Fruit fly (Drosophila melanogaster) whole organism, embryonic: ENCODE data around the gene tsl.

Experiments used
- Bteb2 ChIP-seq: fragments of 200-800 bp; sonication (Bioruptor generic); optimal IDR thresholded peaks from 2 replicates; lab custom pipeline; 2016; ENCODE audit warnings: missing biosample characterization, missing genetic modification characterization
- CG18599 ChIP-seq: fragments of 200-800 bp; sonication (Bioruptor generic); optimal IDR thresholded peaks from 3 replicates; lab custom pipeline; 2017; ENCODE audit warnings: missing biosample characterization, missing genetic modification characterization, mild to moderate bottlenecking, moderate library complexity, missing genetic modification reagents
- CG31388 ChIP-seq: fragments of 200-800 bp; sonication (Bioruptor generic); optimal IDR thresholded peaks from 2 replicates; lab custom pipeline; 2016; ENCODE audit warnings: missing biosample characterization, missing genetic modification characterization
- CG3281 ChIP-seq: fragments of 200-800 bp; sonication (Bioruptor generic); optimal IDR thresholded peaks from 3 replicates; lab custom pipeline; 2017; ENCODE audit warnings: missing biosample characterization, mild to moderate bottlenecking, missing genetic modification characterization
- CG9817 ChIP-seq: fragments of 200-800 bp; sonication (Bioruptor generic); optimal IDR thresholded peaks from 2 replicates; lab custom pipeline; 2018; ENCODE audit warnings: missing biosample characterization, mild to moderate bottlenecking, missing genetic modification characterization, moderate library complexity
- chm ChIP-seq: fragments of 200-800 bp; sonication (Bioruptor generic); IDR thresholded peaks from 2 replicates; pipeline ENCODE4 v1.3.6; 2022; ENCODE audit warnings: missing biosample characterization, missing genetic modification characterization

dm6 chr3R:21736749-21737148 lies 45.6 kb downstream of the tsl start, which contains the start of gene CG42869:
- TF ChIP-seq CG18599 (GFP tag; lab: Kevin White, UChicago) = no peak
- TF ChIP-seq chm (GFP tag; lab: Robert Waterston, UW) = no peak
- no peak for TF ChIP-seq Bteb2 (GFP tag; lab: Kevin White, UChicago)
- no peak for TF ChIP-seq CG31388 (GFP tag; lab: Kevin White, UChicago)
- TF ChIP-seq CG3281 (GFP tag; lab: Kevin White, UChicago) = no peak
- TF ChIP-seq CG9817 (tag; lab: Kevin White, UChicago) = no peak
